Worm (Caenorhabditis elegans): ENCODE results near the gene wrk-1.

DNA sequence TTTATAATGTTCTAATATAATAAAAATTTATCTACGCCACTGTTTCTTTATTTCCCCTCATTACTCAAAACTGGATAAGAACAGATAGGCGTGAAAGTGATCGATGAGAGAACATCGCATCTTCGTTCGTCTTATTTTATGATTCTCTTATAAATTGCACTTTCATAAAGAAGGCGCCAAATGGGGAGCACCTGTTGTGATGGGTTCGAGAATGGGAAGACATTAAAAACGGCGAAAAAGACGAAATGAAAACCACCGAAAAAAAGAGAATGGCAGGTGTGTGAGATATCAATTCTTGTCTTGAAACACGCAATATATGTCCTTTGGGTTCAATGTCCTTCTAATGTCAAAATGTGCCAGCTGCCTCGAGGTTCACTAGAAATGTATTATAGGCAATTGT lies 1.9 kb upstream of the wrk-1 start:
- TF ChIP-seq Y55F3AM.14 (GFP tag; optimal IDR thresholded peaks at IDR 0.05): no peak
- no peak for TF ChIP-seq egl-27 (tag; optimal IDR thresholded peaks at IDR 0.05)
- no peak for TF ChIP-seq unc-55 (GFP tag; optimal IDR thresholded peaks at IDR 0.05)
